Worm (Caenorhabditis elegans) whole organism, L4 larva: ENCODE data around the gene smgl-2.
A peak's percentile ranks its signal among the peaks of the same experiment; 100 is the strongest.

Experiments used
- D1046.2 ChIP-seq: fragments of 200-800 bp; sonication (Bioruptor generic); IDR thresholded peaks from 2 replicates; pipeline ENCODE4 v1.3.6; 2022; ENCODE audit warnings: missing genetic modification characterization, missing compliant biosample characterization
- aha-1 ChIP-seq: fragments of 150-350 bp; peaks from one replicate; lab custom pipeline; 2014; ENCODE audit warnings: missing biosample characterization, missing genetic modification characterization
- lin-13 ChIP-seq: fragments of 150-350 bp; optimal IDR thresholded peaks from 2 replicates; lab custom pipeline; 2014; ENCODE audit warnings: missing biosample characterization, missing genetic modification reagents, missing genetic modification characterization
- pha-4 ChIP-seq, 2 experiments: fragments of 150-350 bp in 1 of 2; fragments of 200-800 bp in 1 of 2; sonication (Bioruptor generic) in 1 of 2; IDR thresholded peaks in 1 of 2; optimal IDR thresholded peaks in 1 of 2; 2 replicates each; pipeline versions ENCODE4 v1.3.6 to Lab custom; 2014 to 2022; ENCODE audit warnings: missing genetic modification characterization in 2 of 2, missing genetic modification reagents in 2 of 2, missing biosample characterization in 1 of 2, missing compliant biosample characterization in 1 of 2
- skn-1 ChIP-seq: fragments of 150-350 bp; optimal IDR thresholded peaks from 2 replicates; lab custom pipeline; 2014; ENCODE audit warnings: missing biosample characterization, missing genetic modification characterization
- snpc-4 ChIP-seq: fragments of 150-350 bp; optimal IDR thresholded peaks from 2 replicates; lab custom pipeline; 2014; ENCODE audit warnings: missing biosample characterization, missing genetic modification characterization
- unc-62 ChIP-seq, 3 experiments: fragments of 150-350 bp in 1 of 3; sonication (generic microtip); optimal IDR thresholded peaks in 2 of 3; peaks in 1 of 3; 1 replicate in 1 of 3; 2 replicates in 2 of 3; lab custom pipeline; 2014 to 2017; ENCODE audit warnings: missing biosample characterization in 3 of 3, missing genetic modification characterization in 3 of 3, missing genetic modification reagents in 3 of 3, missing genotype in 1 of 3

The smgl-2 gene

DNA sequence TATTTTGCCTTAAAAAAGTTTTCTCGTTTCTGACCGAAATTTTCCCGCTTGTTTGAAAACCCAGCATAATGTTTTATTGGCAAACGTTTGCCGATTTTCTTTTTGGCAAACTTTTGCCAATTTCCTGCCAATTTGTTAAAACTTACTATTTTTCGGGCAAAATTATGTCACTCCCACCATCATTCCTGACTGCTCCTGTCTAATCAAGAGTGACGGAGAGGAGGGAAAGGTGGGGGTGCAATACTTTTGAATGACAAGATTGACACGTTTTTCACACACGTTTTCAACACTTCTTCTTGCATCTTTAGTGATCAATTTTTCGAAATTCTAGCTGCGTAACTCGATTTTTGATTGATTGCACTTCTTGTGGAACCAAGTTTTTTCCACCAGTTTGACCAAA, 55.6 kb downstream of the smgl-2 start:
- TF ChIP-seq D1046.2 (GFP tag; lab: Robert Waterston, UW) (no peak), unc-62 (GFP tag; optimal IDR thresholded peaks at IDR 0.05 in 1 of 2; lab: Kevin White, UChicago) (peak in 1 of 2 experiments; percentile 98), unc-62 (tag; optimal IDR thresholded peaks at IDR 0.05; lab: Kevin White, UChicago) (no peak), snpc-4 (no peak), aha-1 (tag; lab: Kevin White, UChicago) (peak; percentile 89)

DNA sequence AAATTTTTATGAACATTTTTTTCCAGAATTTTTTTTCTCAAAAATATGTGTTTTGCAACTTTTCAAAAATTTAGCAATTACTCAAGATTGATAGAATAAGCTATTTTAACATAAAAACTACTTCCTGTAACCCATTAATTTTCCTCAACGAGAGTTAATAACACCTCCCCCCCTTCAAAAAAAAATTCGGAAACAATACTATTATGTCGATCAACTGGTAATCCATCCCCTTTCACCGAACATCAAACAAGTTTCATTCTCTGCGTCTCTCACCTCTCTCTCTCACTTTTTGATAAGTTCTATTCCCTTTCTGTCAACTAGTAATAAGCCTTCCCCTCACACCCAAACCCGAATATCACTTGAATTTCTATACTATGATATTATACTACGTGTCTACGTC, 57.9 kb downstream of the smgl-2 start, which contains the start of gene glct-6:
TSS of gene glct-6 (plus strand) at position 301 of the 400 bp plus-strand sequence.
- no peak for TF ChIP-seq lin-13 (GFP tag; lab: Kevin White, UChicago)
- TF ChIP-seq skn-1 (tag; lab: Kevin White, UChicago) = no peak
- TF ChIP-seq pha-4 (GFP tag; IDR thresholded peaks at IDR 0.05; lab: Robert Waterston, UW) = no peak
- no peak for TF ChIP-seq pha-4 (tag; optimal IDR thresholded peaks at IDR 0.05; lab: Kevin White, UChicago)
- TF ChIP-seq aha-1 (tag; lab: Kevin White, UChicago) = peak; percentile 59
